Worm (Caenorhabditis elegans) whole organism, L4/young adult: ENCODE data around the gene ZK673.6.

Source experiments
- W03F9.2 ChIP-seq: fragments of 150-350 bp; optimal IDR thresholded peaks from 2 replicates; lab custom pipeline; 2014; ENCODE audit warnings: missing biosample characterization, missing genetic modification characterization
- dao-5 ChIP-seq: sonication (generic microtip); optimal IDR thresholded peaks from 2 replicates; lab custom pipeline; 2016; ENCODE audit warnings: missing genotype, missing genetic modification characterization, moderate library complexity, missing compliant biosample characterization
- him-1 ChIP-seq: sonication (generic microtip); optimal IDR thresholded peaks from 2 replicates; lab custom pipeline; 2016; ENCODE audit warnings: missing genotype, missing genetic modification reagents, missing genetic modification characterization, missing compliant biosample characterization

- TF ChIP-seq W03F9.2 (tag; lab: Kevin White, UChicago) = no peak
- no peak for TF ChIP-seq him-1 (tag; lab: Kevin White, UChicago)
- no peak for TF ChIP-seq dao-5 (tag; lab: Kevin White, UChicago)
Observed at ce11 chrII:10466552-10466951, 2.4 kb upstream of the ZK673.6 start, which contains the start of gene tnc-2.
